Fruit fly (Drosophila melanogaster) whole organism, prepupa: ENCODE measurements around the gene CG11162.

Experiments used
- Blimp-1 ChIP-seq: fragments of 200-800 bp; sonication (Bioruptor generic); optimal IDR thresholded peaks from 3 replicates; lab custom pipeline; 2017; ENCODE audit warnings: missing biosample characterization, missing genetic modification characterization, mild to moderate bottlenecking, moderate library complexity, missing genetic modification reagents
- CG10669 ChIP-seq: fragments of 200-800 bp; sonication (Bioruptor generic); optimal IDR thresholded peaks from 3 replicates; lab custom pipeline; 2018; ENCODE audit warnings: missing biosample characterization, mild to moderate bottlenecking, missing genetic modification characterization, moderate library complexity
- CG11762 ChIP-seq: fragments of 200-800 bp; sonication (Bioruptor generic); optimal IDR thresholded peaks from 3 replicates; lab custom pipeline; 2016; ENCODE audit warnings: missing biosample characterization, missing genetic modification characterization; ENCODE audit not compliant: insufficient read depth
- CG11902 ChIP-seq: fragments of 200-800 bp; sonication (Bioruptor generic); optimal IDR thresholded peaks from 3 replicates; lab custom pipeline; 2016; ENCODE audit warnings: missing biosample characterization, missing genetic modification characterization
- CG3032 ChIP-seq: fragments of 200-800 bp; optimal IDR thresholded peaks from 2 replicates; lab custom pipeline; 2019; ENCODE audit warnings: missing biosample characterization, mild to moderate bottlenecking, missing genetic modification characterization, moderate library complexity
- CG31627 ChIP-seq: fragments of 200-800 bp; sonication (Bioruptor generic); optimal IDR thresholded peaks from 3 replicates; lab custom pipeline; 2016; ENCODE audit warnings: missing biosample characterization, missing genetic modification characterization
- CG32006 ChIP-seq: fragments of 200-800 bp; sonication (Bioruptor generic); optimal IDR thresholded peaks from 3 replicates; lab custom pipeline; 2017; ENCODE audit warnings: missing biosample characterization, mild to moderate bottlenecking, missing genetic modification characterization
- CG34406 ChIP-seq: fragments of 200-800 bp; sonication (Bioruptor generic); optimal IDR thresholded peaks from 3 replicates; lab custom pipeline; 2016; ENCODE audit warnings: missing biosample characterization, missing genetic modification characterization
- CG3919 ChIP-seq: fragments of 200-800 bp; sonication (Bioruptor generic); optimal IDR thresholded peaks from 3 replicates; lab custom pipeline; 2016; ENCODE audit warnings: missing biosample characterization, missing genetic modification characterization
- CG6276 ChIP-seq: fragments of 200-800 bp; sonication (Bioruptor generic); optimal IDR thresholded peaks from 2 replicates; lab custom pipeline; 2017; ENCODE audit warnings: missing biosample characterization, mild to moderate bottlenecking, missing genetic modification characterization
- CG6792 ChIP-seq: fragments of 200-800 bp; sonication (Bioruptor generic); optimal IDR thresholded peaks from 3 replicates; lab custom pipeline; 2016; ENCODE audit warnings: missing biosample characterization, missing genetic modification characterization
- CG6808 ChIP-seq: fragments of 200-800 bp; sonication (Bioruptor generic); optimal IDR thresholded peaks from 3 replicates; lab custom pipeline; 2017; ENCODE audit warnings: missing biosample characterization, missing genetic modification characterization, mild to moderate bottlenecking, moderate library complexity, missing genetic modification reagents
- CG6854 ChIP-seq: fragments of 200-800 bp; sonication (Bioruptor generic); optimal IDR thresholded peaks from 2 replicates; lab custom pipeline; 2017; ENCODE audit warnings: missing biosample characterization, mild to moderate bottlenecking, missing genetic modification characterization
- CG7368 ChIP-seq: fragments of 200-800 bp; sonication (Bioruptor generic); optimal IDR thresholded peaks from 3 replicates; lab custom pipeline; 2016; ENCODE audit warnings: missing biosample characterization, missing genetic modification characterization
- CG8119 ChIP-seq: fragments of 200-800 bp; sonication (Bioruptor generic); IDR thresholded peaks from 3 replicates; pipeline ENCODE4 v1.3.6; 2022; ENCODE audit warnings: missing biosample characterization, missing genetic modification characterization
- CG8319 ChIP-seq: fragments of 200-800 bp; sonication (Bioruptor generic); optimal IDR thresholded peaks from 3 replicates; lab custom pipeline; 2016; ENCODE audit warnings: missing biosample characterization, missing genetic modification characterization
- Eip93F ChIP-seq: fragments of 200-800 bp; sonication (Bioruptor generic); optimal IDR thresholded peaks from 2 replicates; lab custom pipeline; 2016; ENCODE audit warnings: missing biosample characterization, mild to moderate bottlenecking, missing genetic modification characterization
- Ets21C ChIP-seq: fragments of 200-800 bp; sonication (Bioruptor generic); optimal IDR thresholded peaks from 3 replicates; lab custom pipeline; 2016; ENCODE audit warnings: missing biosample characterization, missing genetic modification characterization
- Gug ChIP-seq: fragments of 200-800 bp; sonication (Bioruptor generic); IDR thresholded peaks from 2 replicates; pipeline ENCODE4 v1.3.6; 2022; ENCODE audit warnings: missing biosample characterization, missing genetic modification characterization
- Hr39 ChIP-seq: fragments of 200-800 bp; sonication (Bioruptor generic); optimal IDR thresholded peaks from 2 replicates; lab custom pipeline; 2016; ENCODE audit warnings: missing biosample characterization, missing genetic modification characterization
- Hr4 ChIP-seq: fragments of 200-800 bp; sonication (Bioruptor generic); optimal IDR thresholded peaks from 3 replicates; lab custom pipeline; 2016; ENCODE audit warnings: missing biosample characterization, missing genetic modification characterization
- Lpt ChIP-seq: fragments of 200-800 bp; sonication (Bioruptor generic); optimal IDR thresholded peaks from 3 replicates; lab custom pipeline; 2016; ENCODE audit warnings: missing biosample characterization, missing genetic modification characterization
- OdsH ChIP-seq: fragments of 200-800 bp; sonication (Bioruptor generic); optimal IDR thresholded peaks from 3 replicates; lab custom pipeline; 2016; ENCODE audit warnings: missing biosample characterization, missing genetic modification characterization
- Smox ChIP-seq: fragments of 200-800 bp; sonication (Bioruptor generic); optimal IDR thresholded peaks from 3 replicates; lab custom pipeline; 2016; ENCODE audit warnings: missing biosample characterization, missing genetic modification characterization
- Sox102F ChIP-seq: fragments of 200-800 bp; sonication (Bioruptor generic); optimal IDR thresholded peaks from 2 replicates; lab custom pipeline; 2016; ENCODE audit warnings: missing biosample characterization, mild to moderate bottlenecking, missing genetic modification characterization
- Sox14 ChIP-seq: fragments of 200-800 bp; sonication (Bioruptor generic); optimal IDR thresholded peaks from 3 replicates; lab custom pipeline; 2016; ENCODE audit warnings: missing biosample characterization, missing genetic modification characterization
- Sox15 ChIP-seq: fragments of 200-800 bp; sonication (Bioruptor generic); optimal IDR thresholded peaks from 3 replicates; lab custom pipeline; 2016; ENCODE audit warnings: missing biosample characterization, missing genetic modification characterization
- achi ChIP-seq: fragments of 200-800 bp; sonication (Bioruptor generic); optimal IDR thresholded peaks from 3 replicates; lab custom pipeline; 2016; ENCODE audit warnings: missing biosample characterization, missing genetic modification characterization
- acj6 ChIP-seq: fragments of 200-800 bp; sonication (Bioruptor generic); optimal IDR thresholded peaks from 3 replicates; lab custom pipeline; 2016; ENCODE audit warnings: missing biosample characterization, missing genetic modification characterization
- cyc ChIP-seq: fragments of 200-800 bp; sonication (Bioruptor generic); optimal IDR thresholded peaks from 3 replicates; lab custom pipeline; 2016; ENCODE audit warnings: missing biosample characterization, missing genetic modification characterization
- dac ChIP-seq: fragments of 200-800 bp; sonication (Bioruptor generic); optimal IDR thresholded peaks from 2 replicates; lab custom pipeline; 2017; ENCODE audit warnings: missing biosample characterization, mild to moderate bottlenecking, missing genetic modification characterization
- dsx ChIP-seq: fragments of 200-800 bp; optimal IDR thresholded peaks from 3 replicates; lab custom pipeline; 2019; ENCODE audit warnings: missing biosample characterization, mild to moderate bottlenecking, missing genetic modification characterization, moderate library complexity; ENCODE audit not compliant: poor library complexity, severe bottlenecking
- fd59A ChIP-seq: fragments of 200-800 bp; sonication (Bioruptor generic); optimal IDR thresholded peaks from 2 replicates; lab custom pipeline; 2017; ENCODE audit warnings: missing biosample characterization, mild to moderate bottlenecking, missing genetic modification characterization, missing genetic modification reagents
- fd85E ChIP-seq: fragments of 200-800 bp; sonication (Bioruptor generic); optimal IDR thresholded peaks from 3 replicates; lab custom pipeline; 2016; ENCODE audit warnings: missing biosample characterization, missing genetic modification characterization
- fkh ChIP-seq: fragments of 200-800 bp; sonication (Bioruptor generic); optimal IDR thresholded peaks from 3 replicates; lab custom pipeline; 2017; ENCODE audit warnings: missing biosample characterization, mild to moderate bottlenecking, missing genetic modification characterization, moderate library complexity
- lz ChIP-seq: fragments of 200-800 bp; sonication (Bioruptor generic); optimal IDR thresholded peaks from 3 replicates; lab custom pipeline; 2016; ENCODE audit warnings: missing biosample characterization, missing genetic modification characterization
- net ChIP-seq: fragments of 200-800 bp; sonication (Bioruptor generic); optimal IDR thresholded peaks from 3 replicates; lab custom pipeline; 2016; ENCODE audit warnings: missing biosample characterization, missing genetic modification characterization
- pdm3 ChIP-seq: fragments of 200-800 bp; sonication (Bioruptor generic); optimal IDR thresholded peaks from 3 replicates; lab custom pipeline; 2016; ENCODE audit warnings: missing biosample characterization, missing genetic modification characterization
- salr ChIP-seq, 2 experiments: fragments of 200-800 bp; sonication (Bioruptor generic); optimal IDR thresholded peaks; 3 replicates each; lab custom pipeline; 2016 to 2018; ENCODE audit warnings: missing biosample characterization in 2 of 2, missing genetic modification characterization in 2 of 2, mild to moderate bottlenecking in 1 of 2
- spab ChIP-seq: fragments of 200-800 bp; sonication (Bioruptor generic); optimal IDR thresholded peaks from 2 replicates; lab custom pipeline; 2017; ENCODE audit warnings: missing biosample characterization, mild to moderate bottlenecking, missing genetic modification characterization, missing genetic modification reagents
- ss ChIP-seq, 2 experiments: fragments of 200-800 bp; sonication (Bioruptor generic); optimal IDR thresholded peaks; 2 replicates in 1 of 2; 3 replicates in 1 of 2; lab custom pipeline; 2017 to 2018; ENCODE audit warnings: mild to moderate bottlenecking in 2 of 2, missing biosample characterization in 2 of 2, missing genetic modification characterization in 2 of 2, moderate library complexity in 1 of 2
- svp ChIP-seq: fragments of 200-800 bp; sonication (Bioruptor generic); peaks from one replicate; lab custom pipeline; 2016; ENCODE audit warnings: missing biosample characterization, missing genetic modification characterization
- topi ChIP-seq: fragments of 200-800 bp; sonication (Bioruptor generic); optimal IDR thresholded peaks from 3 replicates; lab custom pipeline; 2016; ENCODE audit warnings: missing biosample characterization, missing genetic modification characterization

CG11162 gene

DNA sequence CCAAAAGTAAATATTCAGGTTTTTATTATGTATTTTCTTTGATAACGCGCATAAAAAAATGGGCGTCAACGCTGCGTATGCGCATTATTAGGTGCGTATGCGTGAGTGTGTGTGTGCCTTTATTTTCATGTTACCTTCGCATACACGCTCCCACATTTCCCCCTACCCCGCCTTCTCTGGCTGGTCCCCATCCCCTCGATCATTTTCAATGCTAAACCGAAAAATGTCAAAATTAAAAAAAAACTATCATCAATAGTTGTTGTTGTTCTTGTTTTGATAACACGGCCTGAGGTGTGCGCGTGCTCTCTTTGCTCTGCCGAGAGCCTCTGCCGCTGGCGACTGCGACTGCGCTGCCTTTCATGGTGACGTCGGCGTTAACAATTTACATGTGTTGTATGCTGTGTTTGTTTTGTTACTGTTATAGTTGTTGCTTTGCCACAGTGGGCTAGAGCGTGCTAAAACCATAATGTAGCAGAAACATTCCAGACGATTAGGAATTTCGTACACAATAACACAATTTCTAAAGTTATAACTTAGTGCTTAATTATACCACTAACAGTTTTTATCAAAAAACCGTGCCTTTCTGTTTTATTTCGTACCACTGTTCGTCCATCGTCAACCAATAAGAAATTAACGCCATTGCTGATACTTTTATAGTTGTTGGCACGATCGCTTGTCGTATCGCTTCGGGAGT lies 36.5 kb upstream of the CG11162 start (continued):
- TF ChIP-seq fd59A (GFP tag; lab: Kevin White, UChicago) (peak; percentile 95), Gug (GFP tag; lab: Robert Waterston, UW) (peak; percentile 97), CG3919 (GFP tag; lab: Kevin White, UChicago) (peak; percentile 99), Sox14 (GFP tag; lab: Kevin White, UChicago) (peak; percentile 98), CG8119 (peak; percentile 99), lz (GFP tag; lab: Kevin White, UChicago) (peak; percentile 94), Sox15 (GFP tag; lab: Kevin White, UChicago) (peak; percentile 95), svp (GFP tag; lab: Kevin White, UChicago) (peak; percentile 98), dsx (GFP tag; lab: Kevin White, UChicago) (peak; percentile 96), CG11902 (GFP tag; lab: Kevin White, UChicago) (peak; percentile 96)
- TF ChIP-seq, all 60 proteins: peak for 60

DNA sequence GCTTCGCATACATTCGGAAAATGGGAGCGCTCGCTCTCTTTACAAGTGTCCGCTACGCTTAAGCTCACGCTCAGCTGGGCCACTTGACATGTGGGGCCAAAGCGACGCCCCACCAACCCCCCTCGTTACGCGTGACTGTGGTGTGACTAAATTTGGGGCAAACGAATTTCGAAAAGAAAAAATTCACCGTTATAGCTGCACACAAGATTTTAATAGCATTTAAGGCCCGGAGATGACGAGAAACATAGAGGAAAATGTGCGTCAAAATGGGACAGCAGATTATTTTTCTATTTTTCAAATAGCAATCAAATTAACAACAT lies 36.0 kb upstream of the CG11162 start:
- TF ChIP-seq ss (GFP tag; optimal IDR thresholded peaks at IDR 0.05; lab: Kevin White, UChicago) (no peak), svp (GFP tag; lab: Kevin White, UChicago) (peak; percentile 95)

dm6 chrX:13641115-13641890 lies 35.4 kb upstream of the CG11162 start:
- TF ChIP-seq CG7368: peak; percentile 75
- no peak for TF ChIP-seq CG6854
- TF ChIP-seq OdsH (GFP tag; lab: Kevin White, UChicago): peak; percentile 86
- TF ChIP-seq svp (GFP tag; lab: Kevin White, UChicago): peak; percentile 18
- peak; percentile 81 for TF ChIP-seq CG31627 (GFP tag; lab: Kevin White, UChicago)
- peak; percentile 90 for TF ChIP-seq pdm3 (GFP tag; lab: Kevin White, UChicago)
- peak; percentile 74 for TF ChIP-seq dsx (GFP tag; lab: Kevin White, UChicago)
- peak; percentile 78 for TF ChIP-seq lz (GFP tag; lab: Kevin White, UChicago)
- TF ChIP-seq CG3032 (tag; lab: Kevin White, UChicago): peak; percentile 79
- peak; percentile 85 for TF ChIP-seq acj6 (GFP tag; lab: Kevin White, UChicago)
- peak; percentile 84 for TF ChIP-seq CG10669 (GFP tag; lab: Kevin White, UChicago)
- TF ChIP-seq CG34406 (GFP tag; lab: Kevin White, UChicago): peak; percentile 75
- TF ChIP-seq Blimp-1: no peak
- TF ChIP-seq CG3919 (GFP tag; lab: Kevin White, UChicago): peak; percentile 87
- peak; percentile 32 for TF ChIP-seq fd85E (GFP tag; lab: Kevin White, UChicago)
- peak; percentile 93 for TF ChIP-seq CG32006
- peak; percentile 76 for TF ChIP-seq Sox14 (GFP tag; lab: Kevin White, UChicago)
- peak; percentile 74 for TF ChIP-seq cyc (GFP tag; lab: Kevin White, UChicago)
- TF ChIP-seq fkh (GFP tag; lab: Kevin White, UChicago): peak; percentile 85
- peak; percentile 67 for TF ChIP-seq Ets21C (GFP tag; lab: Kevin White, UChicago)
- peak; percentile 82 for TF ChIP-seq dac (GFP tag; lab: Kevin White, UChicago)
- TF ChIP-seq Smox (GFP tag; lab: Kevin White, UChicago): peak; percentile 71
- TF ChIP-seq salr (GFP tag; optimal IDR thresholded peaks at IDR 0.05; lab: Kevin White, UChicago): peak; percentile 66 to 86
- TF ChIP-seq CG6792 (GFP tag; lab: Kevin White, UChicago): peak; percentile 77
- TF ChIP-seq achi (GFP tag; lab: Kevin White, UChicago): peak; percentile 85
- peak; percentile 84 for TF ChIP-seq spab (GFP tag; lab: Kevin White, UChicago)
- TF ChIP-seq Lpt (GFP tag; lab: Kevin White, UChicago): peak; percentile 75
- TF ChIP-seq CG6276 (GFP tag; lab: Kevin White, UChicago): peak; percentile 90
- TF ChIP-seq topi (GFP tag; lab: Kevin White, UChicago): peak; percentile 79
- no peak for TF ChIP-seq Eip93F
- TF ChIP-seq ss (GFP tag; optimal IDR thresholded peaks at IDR 0.05; lab: Kevin White, UChicago): peak; percentile 75 to 85
- TF ChIP-seq net (GFP tag; lab: Kevin White, UChicago): peak; percentile 86
- TF ChIP-seq CG11902 (GFP tag; lab: Kevin White, UChicago): peak; percentile 74
- TF ChIP-seq Hr4 (GFP tag; lab: Kevin White, UChicago): peak; percentile 91
- peak; percentile 68 for TF ChIP-seq CG8319 (GFP tag; lab: Kevin White, UChicago)
- TF ChIP-seq Sox102F: peak; percentile 74
- TF ChIP-seq CG11762: peak; percentile 69
- peak; percentile 81 for TF ChIP-seq Hr39 (GFP tag; lab: Kevin White, UChicago)
- peak; percentile 85 for TF ChIP-seq CG6808 (GFP tag; lab: Kevin White, UChicago)
